Fruit fly (Drosophila melanogaster) whole organism, embryonic: ENCODE measurements around the gene clumsy.

Experiments used
- Atf-2 ChIP-seq: fragments of 200-800 bp; sonication (Bioruptor generic); optimal IDR thresholded peaks from 2 replicates; lab custom pipeline; 2016; ENCODE audit warnings: missing biosample characterization, missing genetic modification characterization
- CG10959 ChIP-seq: fragments of 200-800 bp; sonication (Bioruptor generic); IDR thresholded peaks from 2 replicates; pipeline ENCODE4 v1.3.6; 2022; ENCODE audit warnings: missing biosample characterization, missing genetic modification characterization
- CG10979 ChIP-seq: fragments of 200-800 bp; sonication (Bioruptor generic); optimal IDR thresholded peaks from 2 replicates; lab custom pipeline; 2018; ENCODE audit warnings: missing biosample characterization, mild to moderate bottlenecking, missing genetic modification characterization, moderate library complexity
- CG1233 ChIP-seq: fragments of 200-800 bp; sonication (Bioruptor generic); optimal IDR thresholded peaks from 4 replicates; lab custom pipeline; 2018; ENCODE audit warnings: missing biosample characterization, mild to moderate bottlenecking, missing genetic modification characterization
- CG12659 ChIP-seq: fragments of 200-800 bp; sonication (Bioruptor generic); optimal IDR thresholded peaks from 3 replicates; lab custom pipeline; 2017; ENCODE audit warnings: mild to moderate bottlenecking, missing biosample characterization, missing genetic modification reagents, missing genetic modification characterization
- CG13424 ChIP-seq: fragments of 200-800 bp; sonication (Bioruptor generic); optimal IDR thresholded peaks from 2 replicates; lab custom pipeline; 2019; ENCODE audit warnings: missing biosample characterization, mild to moderate bottlenecking, missing genetic modification characterization, moderate library complexity
- CG15514 ChIP-seq: fragments of 200-800 bp; sonication (Bioruptor generic); optimal IDR thresholded peaks from 3 replicates; lab custom pipeline; 2017; ENCODE audit warnings: missing biosample characterization, missing genetic modification characterization, mild to moderate bottlenecking, moderate library complexity, missing genetic modification reagents
- CG16815 ChIP-seq: fragments of 200-800 bp; sonication (Bioruptor generic); optimal IDR thresholded peaks from 3 replicates; lab custom pipeline; 2017; ENCODE audit warnings: missing biosample characterization, mild to moderate bottlenecking, missing genetic modification characterization
- CG17568 ChIP-seq: fragments of 200-800 bp; sonication (Bioruptor generic); optimal IDR thresholded peaks from 2 replicates; lab custom pipeline; 2018; ENCODE audit warnings: missing biosample characterization, mild to moderate bottlenecking, missing genetic modification characterization, moderate library complexity
- CG17829 ChIP-seq: fragments of 200-800 bp; optimal IDR thresholded peaks from 2 replicates; lab custom pipeline; 2019; ENCODE audit warnings: missing biosample characterization, mild to moderate bottlenecking, missing genetic modification characterization, moderate library complexity
- CG2120 ChIP-seq: fragments of 200-800 bp; sonication (Bioruptor generic); optimal IDR thresholded peaks from 3 replicates; lab custom pipeline; 2016; ENCODE audit warnings: missing biosample characterization, missing genetic modification characterization
- CG2129 ChIP-seq: fragments of 200-800 bp; sonication (Bioruptor generic); IDR thresholded peaks from 2 replicates; pipeline ENCODE4 v1.3.6; 2022; ENCODE audit warnings: missing biosample characterization, missing genetic modification characterization; ENCODE audit not compliant: partially characterized antibody
- CG31224 ChIP-seq: fragments of 200-800 bp; sonication (Bioruptor generic); IDR thresholded peaks from 2 replicates; pipeline ENCODE4 v1.3.6; 2022; ENCODE audit warnings: missing biosample characterization, missing genetic modification characterization
- CG33213 ChIP-seq: fragments of 200-800 bp; sonication (Bioruptor generic); optimal IDR thresholded peaks from 3 replicates; lab custom pipeline; 2016; ENCODE audit warnings: missing biosample characterization, missing genetic modification characterization
- CG6254 ChIP-seq: fragments of 200-800 bp; sonication (Bioruptor generic); optimal IDR thresholded peaks from 3 replicates; lab custom pipeline; 2017; ENCODE audit warnings: mild to moderate bottlenecking, missing biosample characterization, missing genetic modification reagents, missing genetic modification characterization
- CG6689 ChIP-seq: fragments of 200-800 bp; sonication (Bioruptor generic); IDR thresholded peaks from 2 replicates; pipeline ENCODE4 v1.3.6; 2022; ENCODE audit warnings: missing biosample characterization, missing genetic modification characterization
- CG6854 ChIP-seq: fragments of 200-800 bp; sonication (Bioruptor generic); optimal IDR thresholded peaks from 3 replicates; lab custom pipeline; 2017; ENCODE audit warnings: missing biosample characterization, mild to moderate bottlenecking, missing genetic modification characterization
- CG7987 ChIP-seq: fragments of 200-800 bp; sonication (Bioruptor generic); optimal IDR thresholded peaks from 2 replicates; lab custom pipeline; 2018; ENCODE audit warnings: missing biosample characterization, mild to moderate bottlenecking, missing genetic modification characterization, moderate library complexity
- CG8478 ChIP-seq: fragments of >200 bp; optimal IDR thresholded peaks from 2 replicates; lab custom pipeline; 2018
- CTCF ChIP-seq: fragments of 200-800 bp; sonication (Bioruptor generic); optimal IDR thresholded peaks from 2 replicates; lab custom pipeline; 2017; ENCODE audit warnings: missing biosample characterization, mild to moderate bottlenecking, missing genetic modification characterization, moderate library complexity
- CrebB ChIP-seq: fragments of 200-800 bp; sonication (Bioruptor generic); optimal IDR thresholded peaks from 3 replicates; lab custom pipeline; 2018; ENCODE audit warnings: missing biosample characterization, mild to moderate bottlenecking, missing genetic modification characterization
- Dip2 ChIP-seq: fragments of 200-800 bp; sonication (Bioruptor generic); IDR thresholded peaks from 2 replicates; pipeline ENCODE4 v1.3.6; 2022; ENCODE audit warnings: missing biosample characterization, missing genetic modification characterization
- HLH4C ChIP-seq: fragments of 200-800 bp; sonication (Bioruptor generic); IDR thresholded peaks from 3 replicates; pipeline ENCODE4 v1.3.6; 2022; ENCODE audit warnings: missing biosample characterization, missing genetic modification characterization; ENCODE audit not compliant: partially characterized antibody
- Hand ChIP-seq: fragments of 200-800 bp; sonication (Bioruptor generic); optimal IDR thresholded peaks from 2 replicates; lab custom pipeline; 2017; ENCODE audit warnings: mild to moderate bottlenecking, missing biosample characterization, missing genetic modification reagents, missing genetic modification characterization
- Hr78 ChIP-seq, 2 experiments: fragments of 200-800 bp in 1 of 2; fragments of >200 bp in 1 of 2; sonication (Bioruptor generic) in 1 of 2; optimal IDR thresholded peaks; 2 replicates each; lab custom pipeline; 2017 to 2019; ENCODE audit warnings: missing biosample characterization in 2 of 2, missing genetic modification characterization in 2 of 2, mild to moderate bottlenecking in 1 of 2, moderate library complexity in 1 of 2
- Jarid2 ChIP-seq: fragments of 200-800 bp; sonication (Bioruptor generic); optimal IDR thresholded peaks from 3 replicates; lab custom pipeline; 2017; ENCODE audit warnings: mild to moderate bottlenecking, missing biosample characterization, missing genetic modification reagents, missing genetic modification characterization
- NK7.1 ChIP-seq: fragments of 200-800 bp; sonication (Bioruptor generic); optimal IDR thresholded peaks from 3 replicates; lab custom pipeline; 2016; ENCODE audit warnings: missing biosample characterization, missing genetic modification characterization
- PHDP ChIP-seq: fragments of 200-800 bp; sonication (Bioruptor generic); optimal IDR thresholded peaks from 3 replicates; lab custom pipeline; 2018; ENCODE audit warnings: missing biosample characterization, mild to moderate bottlenecking, missing genetic modification characterization, moderate library complexity
- Ptx1 ChIP-seq: fragments of 200-800 bp; sonication (Bioruptor generic); IDR thresholded peaks from 2 replicates; pipeline ENCODE4 v1.3.6; 2022; ENCODE audit warnings: missing biosample characterization, missing genetic modification characterization
- Side ChIP-seq: fragments of 200-800 bp; sonication (Bioruptor generic); optimal IDR thresholded peaks from 2 replicates; lab custom pipeline; 2016; ENCODE audit warnings: missing biosample characterization, missing genetic modification characterization
- ara ChIP-seq: fragments of 200-800 bp; sonication (Bioruptor generic); IDR thresholded peaks from 2 replicates; pipeline ENCODE4 v1.3.6; 2022; ENCODE audit warnings: missing biosample characterization, missing genetic modification characterization
- bsh ChIP-seq, 2 experiments: fragments of 200-800 bp; sonication (Bioruptor generic); optimal IDR thresholded peaks; 2 replicates each; lab custom pipeline; 2017 to 2018; ENCODE audit warnings: mild to moderate bottlenecking in 2 of 2, missing biosample characterization in 2 of 2, missing genetic modification characterization in 2 of 2, moderate library complexity in 1 of 2
- chn ChIP-seq: fragments of 200-800 bp; sonication (Bioruptor generic); optimal IDR thresholded peaks from 2 replicates; lab custom pipeline; 2016; ENCODE audit warnings: missing biosample characterization, missing genetic modification characterization
- dimm ChIP-seq: fragments of 200-800 bp; sonication (Bioruptor generic); IDR thresholded peaks from 2 replicates; pipeline ENCODE4 v1.3.6; 2022; ENCODE audit warnings: missing biosample characterization, missing genetic modification characterization
- esg ChIP-seq: fragments of 200-800 bp; sonication (Bioruptor generic); conservative IDR thresholded peaks from 2 replicates; pipeline ENCODE4 v1.3.6; 2022; ENCODE audit warnings: missing biosample characterization, missing genetic modification characterization
- fd64A ChIP-seq: fragments of 200-800 bp; sonication (Bioruptor generic); optimal IDR thresholded peaks from 3 replicates; lab custom pipeline; 2018; ENCODE audit warnings: missing biosample characterization, mild to moderate bottlenecking, missing genetic modification characterization
- fu2 ChIP-seq: fragments of 200-800 bp; sonication (Bioruptor generic); optimal IDR thresholded peaks from 2 replicates; lab custom pipeline; 2016; ENCODE audit warnings: missing biosample characterization, missing genetic modification characterization
- mirr ChIP-seq: fragments of 200-800 bp; sonication (Bioruptor generic); optimal IDR thresholded peaks from 3 replicates; lab custom pipeline; 2018; ENCODE audit warnings: missing biosample characterization, mild to moderate bottlenecking, missing genetic modification characterization
- pros ChIP-seq: fragments of 200-800 bp; sonication (Bioruptor generic); optimal IDR thresholded peaks from 3 replicates; lab custom pipeline; 2019; ENCODE audit warnings: missing biosample characterization, mild to moderate bottlenecking, missing genetic modification characterization, moderate library complexity
- pzg ChIP-seq: fragments of 200-800 bp; sonication (Bioruptor generic); optimal IDR thresholded peaks from 3 replicates; lab custom pipeline; 2018; ENCODE audit warnings: missing biosample characterization, mild to moderate bottlenecking, missing genetic modification characterization, moderate library complexity
- ro ChIP-seq: fragments of 200-800 bp; sonication (Bioruptor generic); IDR thresholded peaks from 2 replicates; pipeline ENCODE4 v1.3.6; 2022; ENCODE audit warnings: missing biosample characterization, missing genetic modification characterization
- salm ChIP-seq: fragments of 200-800 bp; sonication (Bioruptor generic); optimal IDR thresholded peaks from 2 replicates; lab custom pipeline; 2018; ENCODE audit warnings: missing biosample characterization, mild to moderate bottlenecking, missing genetic modification characterization
- sens ChIP-seq: fragments of 200-800 bp; sonication (Bioruptor generic); peaks from one replicate; lab custom pipeline; 2016; ENCODE audit warnings: missing biosample characterization, missing genetic modification characterization
- sim ChIP-seq: fragments of 200-800 bp; sonication (Bioruptor generic); IDR thresholded peaks from 2 replicates; pipeline ENCODE4 v1.3.6; 2022; ENCODE audit warnings: missing biosample characterization, missing genetic modification characterization
- slbo ChIP-seq: fragments of 200-800 bp; sonication (Bioruptor generic); IDR thresholded peaks from 2 replicates; pipeline ENCODE4 v1.3.6; 2022; ENCODE audit warnings: missing biosample characterization, missing genetic modification characterization
- slp2 ChIP-seq: fragments of 200-800 bp; sonication (Bioruptor generic); optimal IDR thresholded peaks from 2 replicates; lab custom pipeline; 2016; ENCODE audit warnings: missing biosample characterization, missing genetic modification characterization
- tll ChIP-seq, 2 experiments: fragments of 200-800 bp in 1 of 2; fragments of >200 bp in 1 of 2; sonication (Bioruptor generic) in 1 of 2; optimal IDR thresholded peaks; 2 replicates each; lab custom pipeline; 2017 to 2019; ENCODE audit warnings: missing biosample characterization in 2 of 2, missing genetic modification characterization in 2 of 2, mild to moderate bottlenecking in 1 of 2, moderate library complexity in 1 of 2
- trem ChIP-seq: fragments of 200-800 bp; optimal IDR thresholded peaks from 3 replicates; lab custom pipeline; 2019; ENCODE audit warnings: missing biosample characterization, mild to moderate bottlenecking, missing genetic modification characterization, moderate library complexity
- unc-4 ChIP-seq: fragments of 200-800 bp; sonication (Bioruptor generic); IDR thresholded peaks from 2 replicates; pipeline ENCODE4 v1.3.6; 2022; ENCODE audit warnings: missing biosample characterization, missing genetic modification characterization; ENCODE audit not compliant: partially characterized antibody
- vnd ChIP-seq: fragments of 200-800 bp; sonication (Bioruptor generic); IDR thresholded peaks from 3 replicates; pipeline ENCODE4 v1.3.6; 2022; ENCODE audit warnings: missing biosample characterization, missing genetic modification characterization; ENCODE audit not compliant: partially characterized antibody
- zf30C ChIP-seq: fragments of 200-800 bp; sonication (Bioruptor generic); optimal IDR thresholded peaks from 3 replicates; lab custom pipeline; 2018; ENCODE audit warnings: missing biosample characterization, mild to moderate bottlenecking, missing genetic modification characterization

The clumsy gene

DNA sequence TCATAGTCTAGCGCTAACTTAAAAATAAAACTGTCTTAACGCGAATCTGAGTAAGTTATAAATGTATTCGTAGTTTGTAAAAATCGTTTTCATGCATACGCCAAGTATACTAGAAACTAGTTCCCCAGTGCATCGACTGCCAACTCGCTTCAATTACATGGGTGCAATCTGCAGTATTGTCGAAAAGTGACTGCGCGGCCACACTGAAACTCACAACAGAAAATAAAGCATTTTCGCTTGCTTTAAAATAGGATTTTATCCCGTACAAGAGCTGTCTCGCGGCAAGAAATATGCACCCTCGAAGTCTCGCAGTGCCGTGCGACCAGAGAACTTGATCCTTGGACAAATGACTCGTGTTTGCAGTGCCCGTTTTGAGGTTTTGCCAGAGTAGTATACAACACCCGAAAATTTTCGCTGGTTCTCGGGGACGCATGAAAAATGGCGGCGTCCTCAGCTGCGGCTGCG is 14.9 kb downstream of the clumsy start, which contains the start of gene CG8677 (continued):
- TF ChIP-seq chn, result no peak
- no peak for TF ChIP-seq CG2120
- peak; percentile 16; the same call in 1 of the 2 replicates for TF ChIP-seq slbo (GFP tag; lab: Robert Waterston, UW)
- TF ChIP-seq ro (GFP tag; lab: Robert Waterston, UW), result no peak
- no peak for TF ChIP-seq fu2 (GFP tag; lab: Kevin White, UChicago)
- TF ChIP-seq HLH4C (GFP tag; lab: Robert Waterston, UW), result peak; percentile 42; the same call in 1 of the 3 replicates
- TF ChIP-seq sens (GFP tag; lab: Kevin White, UChicago), result peak; percentile 63
- TF ChIP-seq CG17568 (GFP tag; lab: Kevin White, UChicago), result no peak
- TF ChIP-seq CG6689, result no peak
- peak; percentile 98 for TF ChIP-seq CG15514 (GFP tag; lab: Kevin White, UChicago)
- no peak for TF ChIP-seq bsh (GFP tag; optimal IDR thresholded peaks at IDR 0.05; lab: Kevin White, UChicago)
- no peak for TF ChIP-seq CG6254 (GFP tag; lab: Kevin White, UChicago)
- TF ChIP-seq Ptx1 (GFP tag; lab: Robert Waterston, UW), result 0 out of 2 replicates have a peak, but pooled peaks have one; percentile 22
- TF ChIP-seq tll (GFP tag; optimal IDR thresholded peaks at IDR 0.05; lab: Kevin White, UChicago), result no peak
- no peak for TF ChIP-seq Atf-2 (GFP tag; lab: Kevin White, UChicago)
- peak; percentile 18 for TF ChIP-seq zf30C (GFP tag; lab: Kevin White, UChicago)
- no peak for TF ChIP-seq dimm
- peak; percentile 47 for TF ChIP-seq CG17829 (tag; lab: Kevin White, UChicago)
- TF ChIP-seq CG12659 (GFP tag; lab: Kevin White, UChicago), result peak; percentile 71
- no peak for TF ChIP-seq Side (GFP tag; lab: Kevin White, UChicago)
- TF ChIP-seq CG1233 (GFP tag; lab: Kevin White, UChicago), result no peak
- TF ChIP-seq CG2129 (GFP tag; lab: Robert Waterston, UW), result no peak
- no peak for TF ChIP-seq PHDP (tag; lab: Kevin White, UChicago)
- TF ChIP-seq pzg (GFP tag; lab: Kevin White, UChicago), result peak; percentile 85
- TF ChIP-seq CG31224, result no peak
- TF ChIP-seq CG16815 (GFP tag; lab: Kevin White, UChicago), result no peak
- TF ChIP-seq CG7987 (GFP tag; lab: Kevin White, UChicago), result no peak
- TF ChIP-seq pros, result no peak
- no peak for TF ChIP-seq mirr
- no peak for TF ChIP-seq NK7.1 (GFP tag; lab: Kevin White, UChicago)
- no peak for TF ChIP-seq salm (tag; lab: Kevin White, UChicago)
- no peak for TF ChIP-seq Dip2 (GFP tag; lab: Robert Waterston, UW)
- TF ChIP-seq CTCF (GFP tag; lab: Kevin White, UChicago), result peak; percentile 2
- no peak for TF ChIP-seq CG10979 (tag; lab: Kevin White, UChicago)
- TF ChIP-seq Jarid2, result no peak
- no peak for TF ChIP-seq CrebB
- TF ChIP-seq sim, result no peak
- no peak for TF ChIP-seq Hr78 (GFP tag; optimal IDR thresholded peaks at IDR 0.05; lab: Kevin White, UChicago)
- no peak for TF ChIP-seq slp2 (GFP tag; lab: Kevin White, UChicago)
- TF ChIP-seq CG10959 (GFP tag; lab: Robert Waterston, UW), result no peak
- peak; percentile 81 for TF ChIP-seq CG33213 (GFP tag; lab: Kevin White, UChicago)
- TF ChIP-seq trem (tag; lab: Kevin White, UChicago), result peak; percentile 99
- no peak for TF ChIP-seq vnd
- TF ChIP-seq esg, result no peak
- no peak for TF ChIP-seq fd64A (GFP tag; lab: Kevin White, UChicago)
- TF ChIP-seq Hand (GFP tag; lab: Kevin White, UChicago), result no peak
- no peak for TF ChIP-seq unc-4 (GFP tag; lab: Robert Waterston, UW)
- 0 out of 2 replicates have a peak, but pooled peaks have one; percentile 13 for TF ChIP-seq ara
- peak; percentile 12 for TF ChIP-seq CG13424
- no peak for TF ChIP-seq CG6854
- TF ChIP-seq CG8478, result no peak
